Worm (Caenorhabditis elegans): ENCODE measurements around the gene acs-1.

Gene acs-1

ce11 chrV:6515344-6515743 is 9.4 kb upstream of the acs-1 start:
- TF ChIP-seq Y22D7AL.16 (tag; optimal IDR thresholded peaks at IDR 0.05): no peak
- no peak for TF ChIP-seq hlh-13 (GFP tag; optimal IDR thresholded peaks at IDR 0.05)
- no peak for TF ChIP-seq syd-9 (tag; optimal IDR thresholded peaks at IDR 0.05)
- TF ChIP-seq madf-2 (tag; optimal IDR thresholded peaks at IDR 0.05): no peak
- no peak for TF ChIP-seq odd-2 (tag; optimal IDR thresholded peaks at IDR 0.05)
- no peak for TF ChIP-seq elt-2 (tag; optimal IDR thresholded peaks at IDR 0.05)
- TF ChIP-seq pha-4 (tag; optimal IDR thresholded peaks at IDR 0.05): no peak
- no peak for TF ChIP-seq ceh-34 (tag; optimal IDR thresholded peaks at IDR 0.05)
- TF ChIP-seq nhr-11 (tag; optimal IDR thresholded peaks at IDR 0.05): no peak
- no peak for TF ChIP-seq fkh-6 (tag; optimal IDR thresholded peaks at IDR 0.05)
- TF ChIP-seq gmeb-2 (tag; optimal IDR thresholded peaks at IDR 0.05): no peak
- no peak for TF ChIP-seq ceh-31 (tag; optimal IDR thresholded peaks at IDR 0.05)
- no peak for TF ChIP-seq ceh-18 (tag; optimal IDR thresholded peaks at IDR 0.05)
- no peak for TF ChIP-seq lim-6 (tag; optimal IDR thresholded peaks at IDR 0.05)
- no peak for TF ChIP-seq mec-3 (tag; optimal IDR thresholded peaks at IDR 0.05; ENCODE audit: borderline replicate concordance)
- no peak for TF ChIP-seq hlh-30 (tag; optimal IDR thresholded peaks at IDR 0.05; ENCODE audit: insufficient read depth)
- no peak for TF ChIP-seq T23F11.4 (GFP tag; optimal IDR thresholded peaks at IDR 0.05)
- TF ChIP-seq F13H6.1 (tag; optimal IDR thresholded peaks at IDR 0.05): no peak
- no peak for TF ChIP-seq ets-4 (tag; optimal IDR thresholded peaks at IDR 0.05)

DNA sequence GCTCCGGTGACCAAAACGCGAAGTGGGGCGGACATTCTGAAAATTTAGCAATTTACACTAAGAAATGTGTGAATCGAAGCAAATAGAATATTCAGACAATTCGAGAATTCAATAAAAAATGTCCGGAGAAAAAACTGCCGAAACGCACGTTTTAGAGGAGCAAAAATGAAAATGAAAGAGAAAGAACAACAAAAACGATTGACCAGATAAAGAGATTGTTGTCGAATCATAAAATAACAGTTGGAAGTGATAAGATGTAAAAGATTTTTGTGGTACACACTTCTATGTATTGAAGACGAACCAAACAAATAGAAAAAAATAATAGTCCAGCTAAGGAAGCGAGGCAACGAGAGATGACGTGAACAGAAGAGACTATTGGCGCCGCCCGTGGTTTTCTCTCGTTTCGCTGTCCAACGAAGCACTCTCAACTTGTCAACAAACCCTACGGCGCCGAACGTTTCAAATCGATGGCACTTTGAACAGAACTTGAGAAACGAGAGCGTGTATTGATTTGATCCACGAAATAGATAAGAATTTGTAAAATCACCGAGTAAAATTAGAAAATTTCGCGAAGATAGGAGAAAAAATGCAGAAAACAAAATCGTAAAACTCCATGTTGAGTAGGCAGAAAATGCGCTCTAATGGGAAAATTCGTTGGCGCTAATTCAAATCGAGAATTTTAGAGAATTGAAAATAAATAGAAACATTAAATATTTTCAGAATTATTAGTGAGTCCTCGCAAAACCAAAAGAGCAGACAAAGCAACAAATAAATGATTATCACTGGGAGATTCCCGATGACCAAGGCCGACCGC is 8.1 kb upstream of the acs-1 start, which contains the start of gene mdh-1:
Gene mdh-1, minus strand, starts transcription at position 36 of the 814 bp plus-strand sequence.
- TF ChIP-seq K02D7.2 (tag; optimal IDR thresholded peaks at IDR 0.05): no peak
- no peak for TF ChIP-seq pha-4 (tag; optimal IDR thresholded peaks at IDR 0.05)
- TF ChIP-seq gmeb-2 (tag; optimal IDR thresholded peaks at IDR 0.05): no peak
- no peak for TF ChIP-seq lin-11 (tag; optimal IDR thresholded peaks at IDR 0.05)
- no peak for TF ChIP-seq ttx-3 (tag; optimal IDR thresholded peaks at IDR 0.05)
- no peak for TF ChIP-seq fkh-6 (tag; optimal IDR thresholded peaks at IDR 0.05)
- no peak for TF ChIP-seq lim-6 (tag; optimal IDR thresholded peaks at IDR 0.05)

- no peak for TF ChIP-seq ceh-45 (GFP tag; IDR thresholded peaks at IDR 0.05)
- TF ChIP-seq ceh-31 (tag; optimal IDR thresholded peaks at IDR 0.05): no peak
- TF ChIP-seq ceh-48 (tag; optimal IDR thresholded peaks at IDR 0.05): no peak
- TF ChIP-seq odd-2 (tag; optimal IDR thresholded peaks at IDR 0.05): no peak
- no peak for TF ChIP-seq lim-6 (tag; optimal IDR thresholded peaks at IDR 0.05)
- no peak for TF ChIP-seq pha-2 (tag; optimal IDR thresholded peaks at IDR 0.05)
- TF ChIP-seq ahr-1 (tag; optimal IDR thresholded peaks at IDR 0.05): no peak
- no peak for TF ChIP-seq pha-4 (tag; optimal IDR thresholded peaks at IDR 0.05)
- no peak for TF ChIP-seq hlh-30 (tag; optimal IDR thresholded peaks at IDR 0.05; ENCODE audit: insufficient read depth)
- no peak for TF ChIP-seq sox-4 (tag; optimal IDR thresholded peaks at IDR 0.05)
- no peak for TF ChIP-seq madf-2 (tag; optimal IDR thresholded peaks at IDR 0.05)
- TF ChIP-seq ceh-9 (tag; optimal IDR thresholded peaks at IDR 0.05): no peak
- TF ChIP-seq pax-1 (tag; optimal IDR thresholded peaks at IDR 0.05): no peak
- no peak for TF ChIP-seq ttx-3 (tag; optimal IDR thresholded peaks at IDR 0.05)
- TF ChIP-seq C08G9.2 (tag; optimal IDR thresholded peaks at IDR 0.05): no peak
These were observed 7.2 kb upstream of the acs-1 start for ce11 chrV:6517305-6518224.

- no peak for TF ChIP-seq C08G9.2 (tag; optimal IDR thresholded peaks at IDR 0.05)
- no peak for TF ChIP-seq elt-2 (tag; optimal IDR thresholded peaks at IDR 0.05)
- no peak for TF ChIP-seq hlh-30 (tag; optimal IDR thresholded peaks at IDR 0.05; ENCODE audit: insufficient read depth)
- no peak for TF ChIP-seq ceh-34 (tag; optimal IDR thresholded peaks at IDR 0.05)
- no peak for TF ChIP-seq madf-2 (tag; optimal IDR thresholded peaks at IDR 0.05)
- TF ChIP-seq pax-1 (tag; optimal IDR thresholded peaks at IDR 0.05): no peak
- no peak for TF ChIP-seq elt-4 (tag; optimal IDR thresholded peaks at IDR 0.05)
- no peak for TF ChIP-seq pat-9 (tag; optimal IDR thresholded peaks at IDR 0.05)
- no peak for TF ChIP-seq dve-1 (tag; optimal IDR thresholded peaks at IDR 0.05)
- TF ChIP-seq gmeb-2 (tag; optimal IDR thresholded peaks at IDR 0.05): no peak
- TF ChIP-seq ceh-30 (tag; optimal IDR thresholded peaks at IDR 0.05): no peak
- no peak for TF ChIP-seq tbx-7 (tag; optimal IDR thresholded peaks at IDR 0.05)
- no peak for TF ChIP-seq dmd-4 (tag; optimal IDR thresholded peaks at IDR 0.05; ENCODE audit: borderline replicate concordance)
- TF ChIP-seq hlh-6 (tag; optimal IDR thresholded peaks at IDR 0.05): no peak
- no peak for TF ChIP-seq hlh-8 (tag; optimal IDR thresholded peaks at IDR 0.05)
- no peak for TF ChIP-seq tbx-2 (tag; optimal IDR thresholded peaks at IDR 0.05)
- no peak for TF ChIP-seq unc-42 (tag; optimal IDR thresholded peaks at IDR 0.05)
- TF ChIP-seq unc-55 (GFP tag; optimal IDR thresholded peaks at IDR 0.05): no peak
- TF ChIP-seq ceh-9 (tag; optimal IDR thresholded peaks at IDR 0.05): no peak
These were observed 6.7 kb upstream of the acs-1 start, which contains the start of gene F46E10.3 for ce11 chrV:6518225-6518396. Gene F46E10.3, plus strand, starts transcription at chrV:6518297.
